Worm (Caenorhabditis elegans) whole organism, young adult: ENCODE data around the gene Y57G11C.43.

Experiments
- B0035.1 ChIP-seq: sonication (generic microtip); optimal IDR thresholded peaks from 2 replicates; lab custom pipeline; 2016; ENCODE audit warnings: missing genetic modification characterization, mild to moderate bottlenecking, missing compliant biosample characterization, missing genotype, missing genetic modification reagents
- F23B12.7 ChIP-seq: sonication (generic microtip); optimal IDR thresholded peaks from 2 replicates; lab custom pipeline; 2017; ENCODE audit warnings: missing genetic modification characterization, mild to moderate bottlenecking, missing compliant biosample characterization, antibody characterized with exemption, moderate library complexity; ENCODE audit not compliant: insufficient read depth
- F33H1.4 ChIP-seq: fragments of 200-800 bp; sonication (Bioruptor generic); IDR thresholded peaks from 2 replicates; pipeline ENCODE4 v1.3.6; 2022; ENCODE audit warnings: missing genetic modification reagents, missing genetic modification characterization, missing compliant biosample characterization
- F57A8.1 ChIP-seq: fragments of 200-800 bp; sonication (Bioruptor generic); optimal IDR thresholded peaks from 2 replicates; lab custom pipeline; 2018; ENCODE audit warnings: mild to moderate bottlenecking, missing genetic modification characterization, moderate library complexity, missing compliant biosample characterization
- Y79H2A.3 ChIP-seq: fragments of 200-800 bp; sonication (Bioruptor generic); conservative IDR thresholded peaks from 2 replicates; pipeline ENCODE4 v1.3.6; 2022; ENCODE audit warnings: missing genetic modification reagents, missing genetic modification characterization, missing compliant biosample characterization
- Y95B8A.8 ChIP-seq: fragments of 200-800 bp; sonication (Bioruptor generic); IDR thresholded peaks from 2 replicates; pipeline ENCODE4 v1.3.6; 2022; ENCODE audit warnings: missing genetic modification reagents, missing genetic modification characterization, missing compliant biosample characterization
- ama-1 ChIP-seq, 3 experiments: fragments of 150-350 bp in 1 of 3; sonication (generic microtip) in 2 of 3; optimal IDR thresholded peaks; 2 replicates each; lab custom pipeline; 2014 to 2018; ENCODE audit warnings: missing biosample characterization in 2 of 3, missing genetic modification characterization in 2 of 3, missing genetic modification reagents in 2 of 3
- atf-7 ChIP-seq: sonication (generic microtip); optimal IDR thresholded peaks from 2 replicates; lab custom pipeline; 2017; ENCODE audit warnings: mild to moderate bottlenecking, missing genetic modification characterization, missing compliant biosample characterization
- attf-3 ChIP-seq: fragments of 200-800 bp; sonication (Bioruptor generic); conservative IDR thresholded peaks from 2 replicates; pipeline ENCODE4 v1.3.6; 2022; ENCODE audit warnings: missing genetic modification reagents, missing genetic modification characterization, missing compliant biosample characterization
- attf-6 ChIP-seq: fragments of 200-800 bp; sonication (Bioruptor generic); IDR thresholded peaks from 2 replicates; pipeline ENCODE4 v1.3.6; 2022; ENCODE audit warnings: missing genetic modification reagents, missing genetic modification characterization, missing compliant biosample characterization
- bed-1 ChIP-seq: fragments of 200-800 bp; sonication (Bioruptor generic); IDR thresholded peaks from 2 replicates; pipeline ENCODE4 v1.3.6; 2022; ENCODE audit warnings: missing genetic modification reagents, missing genetic modification characterization, missing compliant biosample characterization
- bed-2 ChIP-seq: fragments of 200-800 bp; sonication (Bioruptor generic); IDR thresholded peaks from 2 replicates; pipeline ENCODE4 v1.3.6; 2022; ENCODE audit warnings: missing genetic modification reagents, missing genetic modification characterization, missing compliant biosample characterization
- ccch-3 ChIP-seq: fragments of 200-800 bp; sonication (Bioruptor generic); optimal IDR thresholded peaks from 2 replicates; lab custom pipeline; 2018; ENCODE audit warnings: mild to moderate bottlenecking, missing genetic modification characterization, missing compliant biosample characterization
- cebp-1 ChIP-seq, 2 experiments: fragments of 200-800 bp in 1 of 2; sonication (Bioruptor generic) in 1 of 2; sonication (generic microtip) in 1 of 2; IDR thresholded peaks in 1 of 2; optimal IDR thresholded peaks in 1 of 2; 2 replicates each; pipeline versions ENCODE4 v1.3.6 to Lab custom; 2017 to 2022; ENCODE audit warnings: missing compliant biosample characterization in 2 of 2, missing genetic modification characterization in 2 of 2, mild to moderate bottlenecking in 1 of 2, missing genetic modification reagents in 1 of 2, moderate library complexity in 1 of 2
- ceh-91 ChIP-seq: fragments of 200-800 bp; sonication (Bioruptor generic); IDR thresholded peaks from 2 replicates; pipeline ENCODE4 v1.3.6; 2022; ENCODE audit warnings: missing genetic modification reagents, missing genetic modification characterization, missing compliant biosample characterization
- dox-1 ChIP-seq: fragments of 200-800 bp; sonication (Bioruptor generic); IDR thresholded peaks from 2 replicates; pipeline ENCODE4 v1.3.6; 2022; ENCODE audit warnings: missing genetic modification reagents, missing genetic modification characterization, missing compliant biosample characterization
- dpl-1 ChIP-seq: fragments of 150-350 bp; optimal IDR thresholded peaks from 2 replicates; lab custom pipeline; 2014; ENCODE audit warnings: missing biosample characterization, missing genetic modification reagents, missing genetic modification characterization
- ekl-4 ChIP-seq: fragments of 200-800 bp; sonication (Bioruptor generic); IDR thresholded peaks from 2 replicates; pipeline ENCODE4 v1.3.6; 2022; ENCODE audit warnings: missing genetic modification reagents, missing genetic modification characterization, missing compliant biosample characterization
- fkh-3 ChIP-seq: sonication (generic microtip); optimal IDR thresholded peaks from 2 replicates; lab custom pipeline; 2016; ENCODE audit warnings: mild to moderate bottlenecking, missing genetic modification characterization, missing compliant biosample characterization
- gei-17 ChIP-seq: fragments of 200-800 bp; sonication (Bioruptor generic); optimal IDR thresholded peaks from 2 replicates; lab custom pipeline; 2018; ENCODE audit warnings: mild to moderate bottlenecking, missing genetic modification characterization, missing compliant biosample characterization
- him-1 ChIP-seq: sonication (generic microtip); optimal IDR thresholded peaks from 2 replicates; lab custom pipeline; 2016; ENCODE audit warnings: missing genotype, missing genetic modification reagents, missing genetic modification characterization, missing compliant biosample characterization
- hmg-1.2 ChIP-seq: fragments of 200-800 bp; sonication (Bioruptor generic); IDR thresholded peaks from 2 replicates; pipeline ENCODE4 v1.3.6; 2022; ENCODE audit warnings: missing genetic modification reagents, missing genetic modification characterization, missing compliant biosample characterization
- hrde-1 ChIP-seq: sonication (generic microtip); optimal IDR thresholded peaks from 2 replicates; lab custom pipeline; 2016; ENCODE audit warnings: missing genetic modification characterization, mild to moderate bottlenecking, missing compliant biosample characterization, moderate library complexity, missing genotype, missing genetic modification reagents, borderline replicate concordance
- lag-1 ChIP-seq: fragments of 200-800 bp; sonication (Bioruptor generic); IDR thresholded peaks from 2 replicates; pipeline ENCODE4 v1.3.6; 2022; ENCODE audit warnings: missing genetic modification reagents, missing genetic modification characterization, missing compliant biosample characterization
- let-607 ChIP-seq, 2 experiments: fragments of 200-800 bp in 1 of 2; sonication (Bioruptor generic) in 1 of 2; sonication (generic microtip) in 1 of 2; optimal IDR thresholded peaks; 2 replicates each; lab custom pipeline; 2016 to 2018; ENCODE audit warnings: mild to moderate bottlenecking in 2 of 2, missing compliant biosample characterization in 2 of 2, missing genetic modification characterization in 2 of 2, moderate library complexity in 2 of 2, missing genotype in 1 of 2
- lin-35 ChIP-seq, 3 experiments: fragments of 150-350 bp in 2 of 3; sonication (generic microtip) in 1 of 3; optimal IDR thresholded peaks; 2 replicates each; lab custom pipeline; 2014 to 2018; ENCODE audit warnings: missing biosample characterization in 3 of 3, missing genetic modification characterization in 3 of 3, missing genetic modification reagents in 3 of 3
- madf-8 ChIP-seq: fragments of 200-800 bp; sonication (Bioruptor generic); conservative IDR thresholded peaks from 2 replicates; pipeline ENCODE4 v1.3.6; 2022; ENCODE audit warnings: missing genetic modification reagents, missing genetic modification characterization, missing compliant biosample characterization
- mcd-1 ChIP-seq: fragments of 200-800 bp; sonication (Bioruptor generic); IDR thresholded peaks from 2 replicates; pipeline ENCODE4 v1.3.6; 2022; ENCODE audit warnings: missing genetic modification reagents, missing genetic modification characterization, missing compliant biosample characterization
- mel-28 ChIP-seq: sonication (generic microtip); optimal IDR thresholded peaks from 2 replicates; lab custom pipeline; 2016; ENCODE audit warnings: borderline replicate concordance, mild to moderate bottlenecking, missing genetic modification characterization, missing compliant biosample characterization
- nfya-1 ChIP-seq: sonication (generic microtip); optimal IDR thresholded peaks from 2 replicates; lab custom pipeline; 2017; ENCODE audit warnings: antibody characterized with exemption, missing compliant biosample characterization, missing genetic modification characterization, borderline replicate concordance; ENCODE audit not compliant: insufficient read depth
- nfya-2 ChIP-seq: fragments of 200-800 bp; sonication (Bioruptor generic); IDR thresholded peaks from 2 replicates; pipeline ENCODE4 v1.3.6; 2022; ENCODE audit warnings: missing genetic modification reagents, missing genetic modification characterization, missing compliant biosample characterization
- nhr-27 ChIP-seq: fragments of 200-800 bp; sonication (Bioruptor generic); optimal IDR thresholded peaks from 2 replicates; lab custom pipeline; 2018; ENCODE audit warnings: mild to moderate bottlenecking, missing genetic modification characterization, moderate library complexity, missing compliant biosample characterization
- pbrm-1 ChIP-seq: fragments of 200-800 bp; sonication (Bioruptor generic); IDR thresholded peaks from 2 replicates; pipeline ENCODE4 v1.3.6; 2022; ENCODE audit warnings: missing genetic modification reagents, missing genetic modification characterization, missing compliant biosample characterization
- pha-4 ChIP-seq: fragments of 150-350 bp; sonication (generic microtip); optimal IDR thresholded peaks from 2 replicates; lab custom pipeline; 2014; ENCODE audit warnings: missing biosample characterization, missing genetic modification reagents, missing genetic modification characterization
- rec-8 ChIP-seq, 2 experiments: sonication (generic microtip); optimal IDR thresholded peaks; 2 replicates each; lab custom pipeline; 2016; ENCODE audit warnings: mild to moderate bottlenecking in 2 of 2, missing genetic modification characterization in 2 of 2, missing genetic modification reagents in 2 of 2, missing genotype in 2 of 2, missing biosample characterization in 1 of 2, missing compliant biosample characterization in 1 of 2, moderate library complexity in 1 of 2
- repo-1 ChIP-seq: sonication (generic microtip); optimal IDR thresholded peaks from 2 replicates; lab custom pipeline; 2017; ENCODE audit warnings: mild to moderate bottlenecking, missing genetic modification characterization, missing compliant biosample characterization
- sdz-38 ChIP-seq: sonication (generic microtip); optimal IDR thresholded peaks from 2 replicates; lab custom pipeline; 2016; ENCODE audit warnings: missing genotype, missing genetic modification characterization, missing compliant biosample characterization
- snpc-4 ChIP-seq, 5 experiments: fragments of 150-350 bp in 1 of 5; sonication (generic microtip) in 4 of 5; optimal IDR thresholded peaks; 2 replicates each; lab custom pipeline; 2014 to 2018; ENCODE audit warnings: missing genetic modification characterization in 5 of 5, missing biosample characterization in 3 of 5, antibody characterized with exemption in 2 of 5, mild to moderate bottlenecking in 2 of 5, missing compliant biosample characterization in 2 of 5, missing genotype in 2 of 5, moderate library complexity in 2 of 5, missing genetic modification reagents in 1 of 5
- zim-3 ChIP-seq: sonication (generic microtip); optimal IDR thresholded peaks from 2 replicates; lab custom pipeline; 2017; ENCODE audit warnings: mild to moderate bottlenecking, missing genetic modification characterization, moderate library complexity, missing compliant biosample characterization
- ztf-26 ChIP-seq: sonication (generic microtip); optimal IDR thresholded peaks from 2 replicates; lab custom pipeline; 2017; ENCODE audit warnings: missing genetic modification characterization, missing compliant biosample characterization
- ztf-28 ChIP-seq: fragments of 200-800 bp; sonication (Bioruptor generic); IDR thresholded peaks from 2 replicates; pipeline ENCODE4 v1.3.6; 2022; ENCODE audit warnings: missing genetic modification reagents, missing genetic modification characterization, missing compliant biosample characterization

Y57G11C.43 gene

DNA sequence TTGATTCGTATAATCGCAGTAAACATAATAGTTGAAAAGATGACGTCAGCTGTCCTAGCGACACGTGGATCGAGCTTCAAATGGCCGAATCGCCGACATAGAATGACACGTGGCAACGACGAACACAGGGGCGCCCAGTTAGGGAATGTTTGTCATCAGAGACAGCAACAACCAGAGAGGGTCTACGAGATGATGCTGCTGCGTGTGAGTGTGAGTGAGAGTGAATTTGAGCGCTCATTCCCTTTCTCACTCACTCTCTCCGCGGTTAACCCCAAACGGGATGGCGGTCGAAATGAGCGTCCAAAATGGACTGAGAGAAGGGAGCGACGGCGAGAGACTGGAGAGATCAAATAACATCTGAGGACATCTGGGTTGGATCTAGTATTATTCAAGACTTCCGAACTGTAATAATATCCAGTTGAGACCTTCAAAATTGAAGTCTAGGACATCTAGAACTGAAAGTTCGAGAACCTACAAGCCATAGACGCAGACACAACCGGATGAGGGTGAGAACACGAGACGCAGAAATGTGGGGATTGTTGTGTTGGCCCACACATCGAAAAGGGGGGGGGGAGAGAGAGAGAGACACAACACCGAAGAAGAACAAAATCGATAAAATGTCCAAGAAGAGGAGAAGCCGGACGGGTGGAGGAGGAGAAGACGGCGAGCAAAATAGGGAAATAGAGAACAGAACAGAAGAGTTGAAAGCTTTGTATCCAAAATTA is 24.8 kb downstream of the Y57G11C.43 start (continued):
- no peak for TF ChIP-seq madf-8 (GFP tag; lab: Robert Waterston, UW)
- TF ChIP-seq cebp-1 (GFP tag; IDR thresholded peaks at IDR 0.05; lab: Robert Waterston, UW): no peak
- TF ChIP-seq cebp-1 (tag; optimal IDR thresholded peaks at IDR 0.05; lab: Kevin White, UChicago): no peak
- no peak for TF ChIP-seq pha-4 (tag; lab: Kevin White, UChicago)
- TF ChIP-seq F23B12.7 (tag; lab: Kevin White, UChicago): no peak
- TF ChIP-seq nfya-2 (GFP tag; lab: Robert Waterston, UW): no peak
- no peak for TF ChIP-seq F33H1.4
- peak; percentile 15 for TF ChIP-seq snpc-4 (GFP tag; optimal IDR thresholded peaks at IDR 0.05; lab: Kevin White, UChicago)
- peak in 1 of 4 experiments; percentile 3 for TF ChIP-seq snpc-4 (tag; optimal IDR thresholded peaks at IDR 0.05; lab: Kevin White, UChicago)
- no peak for TF ChIP-seq ztf-28 (GFP tag; lab: Robert Waterston, UW)
- no peak for TF ChIP-seq F57A8.1 (GFP tag; lab: Kevin White, UChicago)
- no peak for TF ChIP-seq ceh-91 (GFP tag; lab: Robert Waterston, UW)
- peak; percentile 17 for TF ChIP-seq atf-7 (tag; lab: Kevin White, UChicago)
- no peak for TF ChIP-seq nfya-1 (tag; lab: Kevin White, UChicago)
- no peak for TF ChIP-seq gei-17
- no peak for TF ChIP-seq fkh-3
- TF ChIP-seq bed-2 (GFP tag; lab: Robert Waterston, UW): no peak
- 0 out of 2 replicates have a peak, but pooled peaks have one; percentile 6 for TF ChIP-seq pbrm-1 (GFP tag; lab: Robert Waterston, UW)
- TF ChIP-seq Y95B8A.8 (GFP tag; lab: Robert Waterston, UW): no peak
- TF ChIP-seq B0035.1 (tag; lab: Kevin White, UChicago): no peak
- TF ChIP-seq lin-35 (GFP tag; optimal IDR thresholded peaks at IDR 0.05; lab: Kevin White, UChicago): peak in 1 of 3 experiments; percentile 13
- TF ChIP-seq zim-3 (tag; lab: Kevin White, UChicago): no peak
- no peak for TF ChIP-seq lag-1 (GFP tag; lab: Robert Waterston, UW)
- TF ChIP-seq rec-8 (tag; optimal IDR thresholded peaks at IDR 0.05; lab: Kevin White, UChicago): no peak
- no peak for TF ChIP-seq Y79H2A.3
- 0 out of 2 replicates have a peak, but pooled peaks have one; percentile 23 for TF ChIP-seq attf-3 (GFP tag; lab: Robert Waterston, UW)
- no peak for TF ChIP-seq bed-1 (GFP tag; lab: Robert Waterston, UW)
- TF ChIP-seq hmg-1.2 (GFP tag; lab: Robert Waterston, UW): peak; percentile 48; the same call in 1 of the 2 replicates
- no peak for TF ChIP-seq ccch-3 (GFP tag; lab: Kevin White, UChicago)
- peak; percentile 43 for TF ChIP-seq ztf-26
- TF ChIP-seq him-1: no peak

DNA sequence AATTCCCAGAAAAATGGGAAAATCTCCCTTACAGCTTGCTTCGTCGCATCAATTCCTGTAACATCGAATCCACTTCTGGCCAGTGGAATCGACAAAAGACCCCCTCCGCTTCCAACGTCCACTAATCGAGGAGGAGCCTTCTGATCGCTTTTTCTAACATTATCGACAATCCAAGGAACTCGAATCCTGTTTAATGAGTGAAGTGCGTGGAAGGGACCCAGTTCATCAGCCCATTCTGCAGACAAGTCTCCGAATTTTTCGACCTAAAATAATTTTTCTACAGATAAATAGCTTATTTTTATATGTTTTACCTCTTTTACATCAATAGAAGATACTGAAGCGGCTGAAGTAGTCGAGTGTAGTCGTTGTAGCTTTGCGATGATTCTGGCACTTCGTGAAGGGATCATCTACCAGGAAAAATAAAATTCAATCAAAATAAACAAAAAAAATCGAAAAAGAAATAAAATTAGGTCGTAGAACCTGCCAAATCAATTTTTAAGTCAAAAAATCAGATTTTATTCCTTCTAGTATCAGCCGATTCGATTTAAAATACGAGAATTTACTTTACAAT is 26.8 kb downstream of the Y57G11C.43 start, which contains the start of gene coq-3:
TSS of gene coq-3 (minus strand) at position 407 of the 571 bp plus-strand sequence.
- TF ChIP-seq mel-28 (no peak), sdz-38 (no peak), dpl-1 (GFP tag; lab: Kevin White, UChicago) (no peak), nhr-27 (tag; lab: Kevin White, UChicago) (peak; percentile 47), snpc-4 (GFP tag; optimal IDR thresholded peaks at IDR 0.05; lab: Kevin White, UChicago) (no peak), snpc-4 (tag; optimal IDR thresholded peaks at IDR 0.05; lab: Kevin White, UChicago) (peak in 1 of 4 experiments; percentile 75), hmg-1.2 (GFP tag; lab: Robert Waterston, UW) (peak; percentile 4; the same call in 1 of the 2 replicates), attf-6 (GFP tag; lab: Robert Waterston, UW) (peak; percentile 71), ekl-4 (0 out of 2 replicates have a peak, but pooled peaks have one; percentile 34), F33H1.4 (0 out of 2 replicates have a peak, but pooled peaks have one; percentile 6), let-607 (tag; optimal IDR thresholded peaks at IDR 0.05; lab: Kevin White, UChicago) (peak in 1 of 2 experiments; percentile 9), dox-1 (GFP tag; lab: Robert Waterston, UW) (0 out of 2 replicates have a peak, but pooled peaks have one; percentile 15), mcd-1 (GFP tag; lab: Robert Waterston, UW) (0 out of 2 replicates have a peak, but pooled peaks have one; percentile 6), hrde-1 (tag; lab: Kevin White, UChicago) (no peak), ztf-28 (GFP tag; lab: Robert Waterston, UW) (no peak), repo-1 (tag; lab: Kevin White, UChicago) (peak; percentile 46), ama-1 (optimal IDR thresholded peaks at IDR 0.05; lab: Kevin White, UChicago) (peak; percentile 17), ama-1 (GFP tag; optimal IDR thresholded peaks at IDR 0.05; lab: Kevin White, UChicago) (no peak)
